Fruit fly (Drosophila melanogaster) whole organism, embryonic: ENCODE results near the gene Hip14.

Source experiments
- Abd-B ChIP-seq: fragments of 200-800 bp; sonication (Bioruptor generic); optimal IDR thresholded peaks from 2 replicates; lab custom pipeline; 2018; ENCODE audit warnings: missing biosample characterization, mild to moderate bottlenecking, missing genetic modification characterization, moderate library complexity
- CG10366 ChIP-seq: fragments of 200-800 bp; sonication (Bioruptor generic); IDR thresholded peaks from 2 replicates; pipeline ENCODE4 v1.3.6; 2022; ENCODE audit warnings: missing biosample characterization, missing genetic modification characterization
- CG12942 ChIP-seq: fragments of 200-800 bp; sonication (Bioruptor generic); optimal IDR thresholded peaks from 3 replicates; lab custom pipeline; 2016; ENCODE audit warnings: missing biosample characterization, missing genetic modification characterization
- CG13894 ChIP-seq: fragments of 200-800 bp; sonication (Bioruptor generic); optimal IDR thresholded peaks from 3 replicates; lab custom pipeline; 2018; ENCODE audit warnings: missing biosample characterization, mild to moderate bottlenecking, missing genetic modification characterization, moderate library complexity
- CG14965 ChIP-seq: fragments of 200-800 bp; sonication (Bioruptor generic); optimal IDR thresholded peaks from 2 replicates; lab custom pipeline; 2016; ENCODE audit warnings: missing biosample characterization, missing genetic modification characterization, borderline replicate concordance
- CG1529 ChIP-seq: fragments of 200-800 bp; sonication (Bioruptor generic); optimal IDR thresholded peaks from 3 replicates; lab custom pipeline; 2018; ENCODE audit warnings: missing biosample characterization, missing genetic modification characterization
- CG15601 ChIP-seq: fragments of 200-800 bp; sonication (Bioruptor generic); optimal IDR thresholded peaks from 3 replicates; lab custom pipeline; 2019; ENCODE audit warnings: missing biosample characterization, mild to moderate bottlenecking, missing genetic modification characterization, moderate library complexity
- CG16779 ChIP-seq: fragments of 200-800 bp; sonication (Bioruptor generic); IDR thresholded peaks from 2 replicates; pipeline ENCODE4 v1.3.6; 2022; ENCODE audit warnings: missing biosample characterization, missing genetic modification characterization
- CG17612 ChIP-seq: fragments of 200-800 bp; sonication (Bioruptor generic); IDR thresholded peaks from 2 replicates; pipeline ENCODE4 v1.3.6; 2022; ENCODE audit warnings: missing biosample characterization, missing genetic modification characterization
- CG17802 ChIP-seq: fragments of 200-800 bp; sonication (Bioruptor generic); optimal IDR thresholded peaks from 2 replicates; lab custom pipeline; 2018; ENCODE audit warnings: missing biosample characterization, mild to moderate bottlenecking, missing genetic modification characterization, moderate library complexity
- CG17829 ChIP-seq: fragments of 200-800 bp; optimal IDR thresholded peaks from 2 replicates; lab custom pipeline; 2019; ENCODE audit warnings: missing biosample characterization, mild to moderate bottlenecking, missing genetic modification characterization, moderate library complexity
- CG2889 ChIP-seq: fragments of 200-800 bp; sonication (Bioruptor generic); IDR thresholded peaks from 3 replicates; pipeline ENCODE4 v1.3.6; 2022; ENCODE audit warnings: missing biosample characterization, missing genetic modification characterization
- CG4328 ChIP-seq: fragments of 200-800 bp; sonication (Bioruptor generic); optimal IDR thresholded peaks from 3 replicates; lab custom pipeline; 2017; ENCODE audit warnings: missing biosample characterization, missing genetic modification reagents, missing genetic modification characterization
- CG5245 ChIP-seq: fragments of 200-800 bp; sonication (Bioruptor generic); optimal IDR thresholded peaks from 3 replicates; lab custom pipeline; 2016; ENCODE audit warnings: missing biosample characterization, missing genetic modification characterization
- CG7357 ChIP-seq: fragments of 200-800 bp; sonication (Bioruptor generic); IDR thresholded peaks from 3 replicates; pipeline ENCODE4 v1.3.6; 2022; ENCODE audit warnings: missing biosample characterization, missing genetic modification characterization
- CG8924 ChIP-seq: fragments of 200-800 bp; optimal IDR thresholded peaks from 3 replicates; lab custom pipeline; 2019; ENCODE audit warnings: missing biosample characterization, mild to moderate bottlenecking, missing genetic modification characterization, moderate library complexity
- CG9437 ChIP-seq: fragments of 200-800 bp; sonication (Bioruptor generic); optimal IDR thresholded peaks from 2 replicates; lab custom pipeline; 2018; ENCODE audit warnings: missing biosample characterization, mild to moderate bottlenecking, missing genetic modification characterization
- CHES-1-like ChIP-seq: fragments of 200-800 bp; sonication (Bioruptor generic); optimal IDR thresholded peaks from 2 replicates; lab custom pipeline; 2016; ENCODE audit warnings: missing biosample characterization, missing genetic modification characterization
- Dp ChIP-seq: fragments of 200-800 bp; sonication (Bioruptor generic); optimal IDR thresholded peaks from 2 replicates; lab custom pipeline; 2018; ENCODE audit warnings: missing biosample characterization, mild to moderate bottlenecking, missing genetic modification characterization, moderate library complexity
- Eip74EF ChIP-seq, 2 experiments: fragments of 200-800 bp in 1 of 2; fragments of >200 bp in 1 of 2; sonication (Bioruptor generic) in 1 of 2; optimal IDR thresholded peaks; 2 replicates each; lab custom pipeline; 2017 to 2019; ENCODE audit warnings: missing biosample characterization in 2 of 2, missing genetic modification characterization in 2 of 2, mild to moderate bottlenecking in 1 of 2, moderate library complexity in 1 of 2
- Hey ChIP-seq: fragments of 200-800 bp; sonication (Bioruptor generic); optimal IDR thresholded peaks from 3 replicates; lab custom pipeline; 2018; ENCODE audit warnings: missing biosample characterization, mild to moderate bottlenecking, missing genetic modification characterization
- Hmx ChIP-seq: fragments of 200-800 bp; sonication (Bioruptor generic); optimal IDR thresholded peaks from 2 replicates; lab custom pipeline; 2016; ENCODE audit warnings: missing biosample characterization, missing genetic modification characterization
- Jarid2 ChIP-seq: fragments of 200-800 bp; sonication (Bioruptor generic); optimal IDR thresholded peaks from 3 replicates; lab custom pipeline; 2017; ENCODE audit warnings: mild to moderate bottlenecking, missing biosample characterization, missing genetic modification reagents, missing genetic modification characterization
- Neu2 ChIP-seq: fragments of 200-800 bp; sonication (Bioruptor generic); optimal IDR thresholded peaks from 3 replicates; lab custom pipeline; 2016; ENCODE audit warnings: missing biosample characterization, missing genetic modification characterization, borderline replicate concordance
- Optix ChIP-seq: fragments of 200-800 bp; sonication (Bioruptor generic); IDR thresholded peaks from 3 replicates; pipeline ENCODE4 v1.3.6; 2022; ENCODE audit warnings: missing biosample characterization, missing genetic modification characterization
- PHDP ChIP-seq: fragments of 200-800 bp; sonication (Bioruptor generic); optimal IDR thresholded peaks from 3 replicates; lab custom pipeline; 2018; ENCODE audit warnings: missing biosample characterization, mild to moderate bottlenecking, missing genetic modification characterization, moderate library complexity
- Xrp1 ChIP-seq: fragments of 200-800 bp; sonication (Bioruptor generic); IDR thresholded peaks from 2 replicates; pipeline ENCODE4 v1.3.6; 2022; ENCODE audit warnings: missing biosample characterization, missing genetic modification characterization
- ash1 ChIP-seq: fragments of 200-800 bp; sonication (Bioruptor generic); optimal IDR thresholded peaks from 2 replicates; lab custom pipeline; 2018; ENCODE audit warnings: missing biosample characterization, mild to moderate bottlenecking, missing genetic modification characterization
- btn ChIP-seq: fragments of 200-800 bp; sonication (Bioruptor generic); optimal IDR thresholded peaks from 2 replicates; lab custom pipeline; 2016; ENCODE audit warnings: missing biosample characterization, missing genetic modification characterization
- chinmo ChIP-seq: fragments of 200-800 bp; sonication (Bioruptor generic); IDR thresholded peaks from 4 replicates; pipeline ENCODE4 v1.3.6; 2022; ENCODE audit warnings: missing biosample characterization, missing genetic modification characterization; ENCODE audit not compliant: partially characterized antibody
- crol ChIP-seq: fragments of 200-800 bp; sonication (Bioruptor generic); IDR thresholded peaks from 2 replicates; pipeline ENCODE4 v1.3.6; 2022; ENCODE audit warnings: missing biosample characterization, missing genetic modification characterization
- dan ChIP-seq: fragments of 200-800 bp; sonication (Bioruptor generic); IDR thresholded peaks from 2 replicates; pipeline ENCODE4 v1.3.6; 2022; ENCODE audit warnings: missing biosample characterization, missing genetic modification characterization
- dm ChIP-seq: fragments of 200-800 bp; sonication (Bioruptor generic); optimal IDR thresholded peaks from 3 replicates; lab custom pipeline; 2016; ENCODE audit warnings: missing biosample characterization, missing genetic modification characterization
- eyg ChIP-seq: fragments of 200-800 bp; sonication (Bioruptor generic); optimal IDR thresholded peaks from 3 replicates; lab custom pipeline; 2016; ENCODE audit warnings: missing biosample characterization, missing genetic modification characterization
- gro ChIP-seq: fragments of 200-800 bp; sonication (Bioruptor generic); optimal IDR thresholded peaks from 2 replicates; lab custom pipeline; 2016; ENCODE audit warnings: missing biosample characterization, missing genetic modification characterization
- gsb ChIP-seq: fragments of 200-800 bp; sonication (Bioruptor generic); IDR thresholded peaks from 2 replicates; pipeline ENCODE4 v1.3.6; 2022; ENCODE audit warnings: missing biosample characterization, missing genetic modification characterization
- gt ChIP-seq: fragments of 200-800 bp; sonication (Bioruptor generic); IDR thresholded peaks from 2 replicates; pipeline ENCODE4 v1.3.6; 2022; ENCODE audit warnings: missing biosample characterization, missing genetic modification characterization
- hb ChIP-seq: fragments of 200-800 bp; sonication (Bioruptor generic); IDR thresholded peaks from 3 replicates; pipeline ENCODE4 v1.3.6; 2022; ENCODE audit warnings: missing biosample characterization, missing genetic modification characterization; ENCODE audit not compliant: partially characterized antibody
- lab ChIP-seq: fragments of 200-800 bp; sonication (Bioruptor generic); optimal IDR thresholded peaks from 3 replicates; lab custom pipeline; 2017; ENCODE audit warnings: missing biosample characterization, missing genetic modification characterization, mild to moderate bottlenecking, moderate library complexity, missing genetic modification reagents
- maf-S ChIP-seq: fragments of 200-800 bp; sonication (Bioruptor generic); optimal IDR thresholded peaks from 2 replicates; lab custom pipeline; 2016; ENCODE audit warnings: missing biosample characterization, missing genetic modification characterization
- nerfin-1 ChIP-seq: fragments of 200-800 bp; sonication (Bioruptor generic); optimal IDR thresholded peaks from 3 replicates; lab custom pipeline; 2019; ENCODE audit warnings: missing biosample characterization, mild to moderate bottlenecking, missing genetic modification characterization, moderate library complexity
- peb ChIP-seq: fragments of 200-800 bp; sonication (Bioruptor generic); IDR thresholded peaks from 2 replicates; pipeline ENCODE4 v1.3.6; 2022; ENCODE audit warnings: missing biosample characterization, missing genetic modification characterization
- seq ChIP-seq: fragments of 200-800 bp; sonication (Bioruptor generic); IDR thresholded peaks from 2 replicates; pipeline ENCODE4 v1.3.6; 2022; ENCODE audit warnings: missing biosample characterization, missing genetic modification characterization
- sisA ChIP-seq: fragments of 200-800 bp; sonication (Bioruptor generic); IDR thresholded peaks from 2 replicates; pipeline ENCODE4 v1.3.6; 2022; ENCODE audit warnings: missing biosample characterization, missing genetic modification characterization
- slou ChIP-seq: fragments of 200-800 bp; sonication (Bioruptor generic); optimal IDR thresholded peaks from 3 replicates; lab custom pipeline; 2016; ENCODE audit warnings: missing biosample characterization, missing genetic modification characterization
- sr ChIP-seq: fragments of 200-800 bp; sonication (Bioruptor generic); IDR thresholded peaks from 3 replicates; pipeline ENCODE4 v1.3.6; 2022; ENCODE audit warnings: missing biosample characterization, missing genetic modification characterization
- ssp ChIP-seq: fragments of 200-800 bp; sonication (Bioruptor generic); IDR thresholded peaks from 2 replicates; pipeline ENCODE4 v1.3.6; 2022; ENCODE audit warnings: missing biosample characterization, missing genetic modification characterization
- tin ChIP-seq: fragments of 200-800 bp; sonication (Bioruptor generic); optimal IDR thresholded peaks from 3 replicates; lab custom pipeline; 2016; ENCODE audit warnings: missing biosample characterization, missing genetic modification characterization
- tio ChIP-seq: fragments of 200-800 bp; sonication (Bioruptor generic); optimal IDR thresholded peaks from 2 replicates; lab custom pipeline; 2017; ENCODE audit warnings: missing biosample characterization, missing genetic modification characterization, inconsistent platforms

Hip14 gene

dm6 chr3L:16011319-16012210, 23.5 kb downstream of the Hip14 start, which contains the start of gene mib1 (continued):
- TF ChIP-seq Optix (no peak), Eip74EF (GFP tag; optimal IDR thresholded peaks at IDR 0.05; lab: Kevin White, UChicago) (peak in 1 of 2 experiments; percentile 49), CHES-1-like (GFP tag; lab: Kevin White, UChicago) (peak; percentile 71), gt (GFP tag; lab: Robert Waterston, UW) (no peak), slou (no peak), ssp (GFP tag; lab: Robert Waterston, UW) (no peak), sr (GFP tag; lab: Robert Waterston, UW) (peak; percentile 62; the same call in 1 of the 3 replicates), CG17612 (no peak), Abd-B (GFP tag; lab: Kevin White, UChicago) (peak; percentile 78), seq (peak; percentile 49; the same call in 1 of the 2 replicates), sisA (GFP tag; lab: Robert Waterston, UW) (no peak), CG10366 (no peak), peb (GFP tag; lab: Robert Waterston, UW) (no peak), CG8924 (tag; lab: Kevin White, UChicago) (peak; percentile 42), crol (peak; percentile 95), CG13894 (tag; lab: Kevin White, UChicago) (peak; percentile 48), gro (GFP tag; lab: Kevin White, UChicago) (peak; percentile 61), PHDP (tag; lab: Kevin White, UChicago) (peak; percentile 40), tio (GFP tag; lab: Kevin White, UChicago) (no peak), tin (GFP tag; lab: Kevin White, UChicago) (no peak), CG5245 (GFP tag; lab: Kevin White, UChicago) (no peak), eyg (GFP tag; lab: Kevin White, UChicago) (no peak), Neu2 (no peak), dm (GFP tag; lab: Kevin White, UChicago) (peak; percentile 59), gsb (GFP tag; lab: Robert Waterston, UW) (no peak), maf-S (GFP tag; lab: Kevin White, UChicago) (no peak), CG15601 (tag; lab: Kevin White, UChicago) (peak; percentile 66), nerfin-1 (tag; lab: Kevin White, UChicago) (peak; percentile 100), CG17829 (tag; lab: Kevin White, UChicago) (peak; percentile 38), CG9437 (peak; percentile 65), Hmx (GFP tag; lab: Kevin White, UChicago) (no peak), lab (GFP tag; lab: Kevin White, UChicago) (peak; percentile 59), CG7357 (GFP tag; lab: Robert Waterston, UW) (no peak), Hey (tag; lab: Kevin White, UChicago) (no peak), CG17802 (no peak), CG16779 (GFP tag; lab: Robert Waterston, UW) (no peak), chinmo (GFP tag; lab: Robert Waterston, UW) (peak; percentile 95; the same call in 3 of the 4 replicates), CG4328 (GFP tag; lab: Kevin White, UChicago) (peak; percentile 15), Dp (GFP tag; lab: Kevin White, UChicago) (peak; percentile 50), CG2889 (GFP tag; lab: Robert Waterston, UW) (no peak), CG12942 (GFP tag; lab: Kevin White, UChicago) (no peak), Jarid2 (peak; percentile 70), ash1 (peak; percentile 23), btn (GFP tag; lab: Kevin White, UChicago) (no peak), dan (no peak), CG14965 (GFP tag; lab: Kevin White, UChicago) (no peak), hb (GFP tag; lab: Robert Waterston, UW) (peak; percentile 84), CG1529 (GFP tag; lab: Kevin White, UChicago) (no peak), Xrp1 (GFP tag; lab: Robert Waterston, UW) (no peak)
